Fruit fly (Drosophila melanogaster): ENCODE results near the gene Cyp4c3.

Gene Cyp4c3

dm6 chr3R:30893738-30894137 is at the start of gene Cyp4c3:
Cyp4c3 (plus strand) TSS chr3R:30894038.
- no peak for TF ChIP-seq CG17801 (GFP tag; optimal IDR thresholded peaks at IDR 0.05; ENCODE audit: partially characterized antibody)

dm6 chr3R:30844436-30844835 is 49.4 kb upstream of the Cyp4c3 start:
- no peak for TF ChIP-seq CG17801 (GFP tag; optimal IDR thresholded peaks at IDR 0.05; ENCODE audit: partially characterized antibody)

- TF ChIP-seq CG17801 (GFP tag; optimal IDR thresholded peaks at IDR 0.05; ENCODE audit: partially characterized antibody) = no peak
Measured at dm6 chr3R:30849473-30850145, 44.2 kb upstream of the Cyp4c3 start.

dm6 chr3R:30850460-30850859 is 43.4 kb upstream of the Cyp4c3 start:
- TF ChIP-seq CG17801 (GFP tag; optimal IDR thresholded peaks at IDR 0.05; ENCODE audit: partially characterized antibody) = no peak

dm6 chr3R:30851843-30852365 is 41.9 kb upstream of the Cyp4c3 start, which contains the start of gene tll:
tll (plus strand) TSS chr3R:30852315.
- TF ChIP-seq CG17801 (GFP tag; optimal IDR thresholded peaks at IDR 0.05; ENCODE audit: partially characterized antibody) = no peak

dm6 chr3R:30855176-30855575 is 38.7 kb upstream of the Cyp4c3 start:
- no peak for TF ChIP-seq CG17801 (GFP tag; optimal IDR thresholded peaks at IDR 0.05; ENCODE audit: partially characterized antibody)

dm6 chr3R:30856596-30856995 is 37.2 kb upstream of the Cyp4c3 start:
- no peak for TF ChIP-seq CG17801 (GFP tag; optimal IDR thresholded peaks at IDR 0.05; ENCODE audit: partially characterized antibody)

- TF ChIP-seq CG17801 (GFP tag; optimal IDR thresholded peaks at IDR 0.05; ENCODE audit: partially characterized antibody) = no peak
Measured at dm6 chr3R:30859901-30860560, 33.8 kb upstream of the Cyp4c3 start.

dm6 chr3R:30860561-30860928 is 33.3 kb upstream of the Cyp4c3 start:
- no peak for TF ChIP-seq CG17801 (GFP tag; optimal IDR thresholded peaks at IDR 0.05; ENCODE audit: partially characterized antibody)

- no peak for TF ChIP-seq CG17801 (GFP tag; optimal IDR thresholded peaks at IDR 0.05; ENCODE audit: partially characterized antibody)
Measured at dm6 chr3R:30862471-30862870, 31.4 kb upstream of the Cyp4c3 start.

dm6 chr3R:30863971-30864370 is 29.9 kb upstream of the Cyp4c3 start:
- TF ChIP-seq CG17801 (GFP tag; optimal IDR thresholded peaks at IDR 0.05; ENCODE audit: partially characterized antibody) = no peak

- TF ChIP-seq CG17801 (GFP tag; optimal IDR thresholded peaks at IDR 0.05; ENCODE audit: partially characterized antibody) = no peak
Measured at dm6 chr3R:30864465-30864864, 29.4 kb upstream of the Cyp4c3 start.

- no peak for TF ChIP-seq CG17801 (GFP tag; optimal IDR thresholded peaks at IDR 0.05; ENCODE audit: partially characterized antibody)
Measured at dm6 chr3R:30865365-30865770, 28.5 kb upstream of the Cyp4c3 start.

- TF ChIP-seq CG17801 (GFP tag; optimal IDR thresholded peaks at IDR 0.05; ENCODE audit: partially characterized antibody) = no peak
Measured at dm6 chr3R:30865883-30866282, 28.0 kb upstream of the Cyp4c3 start.

- no peak for TF ChIP-seq CG17801 (GFP tag; optimal IDR thresholded peaks at IDR 0.05; ENCODE audit: partially characterized antibody)
Measured at dm6 chr3R:30867232-30867631, 26.6 kb upstream of the Cyp4c3 start, which contains the start of gene Cpr100A. Cpr100A (plus strand) TSS chr3R:30867521.

dm6 chr3R:30870317-30870878 is 23.4 kb upstream of the Cyp4c3 start:
- no peak for TF ChIP-seq CG17801 (GFP tag; optimal IDR thresholded peaks at IDR 0.05; ENCODE audit: partially characterized antibody)
